Fruit fly (Drosophila melanogaster) S2 (cell line): ENCODE results near the gene Scm.

Experiments
- CG8478 ChIP-seq: fragments of >200 bp; optimal IDR thresholded peaks from 2 replicates; lab custom pipeline; 2018
- CTCF ChIP-seq, 2 experiments: fragments of >200 bp; optimal IDR thresholded peaks; 2 replicates each; lab custom pipeline; 2018

dm6 chr3R:9637882-9638281 lies 471 bp upstream of the Scm start, which contains the start of gene Dh44:
- TF ChIP-seq CG8478 (lab: Kevin White, UChicago) (no peak), CTCF (optimal IDR thresholded peaks at IDR 0.05; lab: Kevin White, UChicago) (no peak)
